Fruit fly (Drosophila melanogaster): ENCODE measurements around the gene CG17378.

DNA sequence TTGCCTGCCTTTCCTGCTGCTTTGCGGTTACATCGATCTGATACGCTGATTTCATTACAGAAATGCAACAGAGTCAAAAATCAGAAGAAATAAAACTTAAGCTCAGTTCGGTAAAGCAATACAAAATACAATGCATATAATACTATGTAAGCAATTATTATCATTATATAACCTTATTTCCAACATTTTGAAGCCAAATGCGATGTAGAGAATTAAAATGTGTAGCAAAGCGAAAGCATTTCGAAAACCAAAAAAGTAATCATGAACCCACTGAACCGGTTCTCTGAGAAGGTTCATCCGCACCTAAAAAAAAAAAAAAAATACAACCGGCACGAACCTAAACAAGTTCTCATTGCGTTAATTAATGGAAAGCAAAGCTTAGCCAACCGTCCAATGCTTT is 10.4 kb downstream of the CG17378 start:
- TF ChIP-seq CG8478 (optimal IDR thresholded peaks at IDR 0.05) = no peak
- no peak for TF ChIP-seq CTCF (optimal IDR thresholded peaks at IDR 0.05)

All from S2 (cell line).